Fruit fly (Drosophila melanogaster) whole organism, prepupa: ENCODE data around the gene Ankle2.
A peak's percentile ranks its signal among the peaks of the same experiment; 100 is the strongest.

ENCODE experiments used
- CG10631 ChIP-seq: fragments of 200-800 bp; sonication (Bioruptor generic); optimal IDR thresholded peaks from 2 replicates; lab custom pipeline; 2016; ENCODE audit warnings: missing biosample characterization, missing genetic modification characterization
- CG10669 ChIP-seq: fragments of 200-800 bp; sonication (Bioruptor generic); optimal IDR thresholded peaks from 3 replicates; lab custom pipeline; 2018; ENCODE audit warnings: missing biosample characterization, mild to moderate bottlenecking, missing genetic modification characterization, moderate library complexity
- CG11294 ChIP-seq: fragments of 200-800 bp; sonication (Bioruptor generic); IDR thresholded peaks from 2 replicates; pipeline ENCODE4 v1.3.6; 2022; ENCODE audit warnings: missing biosample characterization, missing genetic modification characterization
- CG11762 ChIP-seq: fragments of 200-800 bp; sonication (Bioruptor generic); optimal IDR thresholded peaks from 3 replicates; lab custom pipeline; 2016; ENCODE audit warnings: missing biosample characterization, missing genetic modification characterization; ENCODE audit not compliant: insufficient read depth
- CG11902 ChIP-seq: fragments of 200-800 bp; sonication (Bioruptor generic); optimal IDR thresholded peaks from 3 replicates; lab custom pipeline; 2016; ENCODE audit warnings: missing biosample characterization, missing genetic modification characterization
- CG16779 ChIP-seq: fragments of 200-800 bp; sonication (Bioruptor generic); optimal IDR thresholded peaks from 3 replicates; lab custom pipeline; 2017; ENCODE audit warnings: missing biosample characterization, mild to moderate bottlenecking, missing genetic modification characterization
- CG32006 ChIP-seq: fragments of 200-800 bp; sonication (Bioruptor generic); optimal IDR thresholded peaks from 3 replicates; lab custom pipeline; 2017; ENCODE audit warnings: missing biosample characterization, mild to moderate bottlenecking, missing genetic modification characterization
- CG3919 ChIP-seq: fragments of 200-800 bp; sonication (Bioruptor generic); optimal IDR thresholded peaks from 3 replicates; lab custom pipeline; 2016; ENCODE audit warnings: missing biosample characterization, missing genetic modification characterization
- CG6163 ChIP-seq: fragments of 200-800 bp; sonication (Bioruptor generic); IDR thresholded peaks from 3 replicates; pipeline ENCODE4 v1.3.6; 2022; ENCODE audit warnings: missing biosample characterization, missing genetic modification characterization
- CG6276 ChIP-seq: fragments of 200-800 bp; sonication (Bioruptor generic); optimal IDR thresholded peaks from 2 replicates; lab custom pipeline; 2017; ENCODE audit warnings: missing biosample characterization, mild to moderate bottlenecking, missing genetic modification characterization
- CG6792 ChIP-seq: fragments of 200-800 bp; sonication (Bioruptor generic); optimal IDR thresholded peaks from 3 replicates; lab custom pipeline; 2016; ENCODE audit warnings: missing biosample characterization, missing genetic modification characterization
- CG6808 ChIP-seq: fragments of 200-800 bp; sonication (Bioruptor generic); optimal IDR thresholded peaks from 3 replicates; lab custom pipeline; 2017; ENCODE audit warnings: missing biosample characterization, missing genetic modification characterization, mild to moderate bottlenecking, moderate library complexity, missing genetic modification reagents
- CG6854 ChIP-seq: fragments of 200-800 bp; sonication (Bioruptor generic); optimal IDR thresholded peaks from 2 replicates; lab custom pipeline; 2017; ENCODE audit warnings: missing biosample characterization, mild to moderate bottlenecking, missing genetic modification characterization
- CG7368 ChIP-seq: fragments of 200-800 bp; sonication (Bioruptor generic); optimal IDR thresholded peaks from 3 replicates; lab custom pipeline; 2016; ENCODE audit warnings: missing biosample characterization, missing genetic modification characterization
- CG8119 ChIP-seq: fragments of 200-800 bp; sonication (Bioruptor generic); IDR thresholded peaks from 3 replicates; pipeline ENCODE4 v1.3.6; 2022; ENCODE audit warnings: missing biosample characterization, missing genetic modification characterization
- CG8319 ChIP-seq: fragments of 200-800 bp; sonication (Bioruptor generic); optimal IDR thresholded peaks from 3 replicates; lab custom pipeline; 2016; ENCODE audit warnings: missing biosample characterization, missing genetic modification characterization
- CG9139 ChIP-seq: fragments of 200-800 bp; sonication (Bioruptor generic); optimal IDR thresholded peaks from 3 replicates; lab custom pipeline; 2017; ENCODE audit warnings: missing biosample characterization, mild to moderate bottlenecking, missing genetic modification characterization
- Eip78C ChIP-seq: fragments of 200-800 bp; sonication (Bioruptor generic); peaks from one replicate; lab custom pipeline; 2016; ENCODE audit warnings: missing biosample characterization, missing genetic modification characterization
- Eip93F ChIP-seq: fragments of 200-800 bp; sonication (Bioruptor generic); optimal IDR thresholded peaks from 2 replicates; lab custom pipeline; 2016; ENCODE audit warnings: missing biosample characterization, mild to moderate bottlenecking, missing genetic modification characterization
- Ets21C ChIP-seq: fragments of 200-800 bp; sonication (Bioruptor generic); optimal IDR thresholded peaks from 3 replicates; lab custom pipeline; 2016; ENCODE audit warnings: missing biosample characterization, missing genetic modification characterization
- Ets96B ChIP-seq: fragments of 200-800 bp; optimal IDR thresholded peaks from 2 replicates; lab custom pipeline; 2019; ENCODE audit warnings: missing biosample characterization, mild to moderate bottlenecking, missing genetic modification characterization, moderate library complexity
- Gug ChIP-seq: fragments of 200-800 bp; sonication (Bioruptor generic); IDR thresholded peaks from 2 replicates; pipeline ENCODE4 v1.3.6; 2022; ENCODE audit warnings: missing biosample characterization, missing genetic modification characterization
- Hr38 ChIP-seq: sonication (Bioruptor generic); optimal IDR thresholded peaks from 2 replicates; lab custom pipeline; 2016; ENCODE audit warnings: missing biosample characterization, missing genetic modification characterization
- Hr39 ChIP-seq: fragments of 200-800 bp; sonication (Bioruptor generic); optimal IDR thresholded peaks from 2 replicates; lab custom pipeline; 2016; ENCODE audit warnings: missing biosample characterization, missing genetic modification characterization
- Hr4 ChIP-seq: fragments of 200-800 bp; sonication (Bioruptor generic); optimal IDR thresholded peaks from 3 replicates; lab custom pipeline; 2016; ENCODE audit warnings: missing biosample characterization, missing genetic modification characterization
- Lpt ChIP-seq: fragments of 200-800 bp; sonication (Bioruptor generic); optimal IDR thresholded peaks from 3 replicates; lab custom pipeline; 2016; ENCODE audit warnings: missing biosample characterization, missing genetic modification characterization
- OdsH ChIP-seq: fragments of 200-800 bp; sonication (Bioruptor generic); optimal IDR thresholded peaks from 3 replicates; lab custom pipeline; 2016; ENCODE audit warnings: missing biosample characterization, missing genetic modification characterization
- Smox ChIP-seq: fragments of 200-800 bp; sonication (Bioruptor generic); optimal IDR thresholded peaks from 3 replicates; lab custom pipeline; 2016; ENCODE audit warnings: missing biosample characterization, missing genetic modification characterization
- Sox102F ChIP-seq: fragments of 200-800 bp; sonication (Bioruptor generic); optimal IDR thresholded peaks from 2 replicates; lab custom pipeline; 2016; ENCODE audit warnings: missing biosample characterization, mild to moderate bottlenecking, missing genetic modification characterization
- Sox14 ChIP-seq: fragments of 200-800 bp; sonication (Bioruptor generic); optimal IDR thresholded peaks from 3 replicates; lab custom pipeline; 2016; ENCODE audit warnings: missing biosample characterization, missing genetic modification characterization
- achi ChIP-seq: fragments of 200-800 bp; sonication (Bioruptor generic); optimal IDR thresholded peaks from 3 replicates; lab custom pipeline; 2016; ENCODE audit warnings: missing biosample characterization, missing genetic modification characterization
- dac ChIP-seq: fragments of 200-800 bp; sonication (Bioruptor generic); optimal IDR thresholded peaks from 2 replicates; lab custom pipeline; 2017; ENCODE audit warnings: missing biosample characterization, mild to moderate bottlenecking, missing genetic modification characterization
- dsx ChIP-seq: fragments of 200-800 bp; optimal IDR thresholded peaks from 3 replicates; lab custom pipeline; 2019; ENCODE audit warnings: missing biosample characterization, mild to moderate bottlenecking, missing genetic modification characterization, moderate library complexity; ENCODE audit not compliant: poor library complexity, severe bottlenecking
- esn ChIP-seq: fragments of 200-800 bp; sonication (Bioruptor generic); optimal IDR thresholded peaks from 2 replicates; lab custom pipeline; 2016; ENCODE audit warnings: missing biosample characterization, mild to moderate bottlenecking, missing genetic modification characterization, moderate library complexity
- fd59A ChIP-seq: fragments of 200-800 bp; sonication (Bioruptor generic); optimal IDR thresholded peaks from 2 replicates; lab custom pipeline; 2017; ENCODE audit warnings: missing biosample characterization, mild to moderate bottlenecking, missing genetic modification characterization, missing genetic modification reagents
- fkh ChIP-seq: fragments of 200-800 bp; sonication (Bioruptor generic); optimal IDR thresholded peaks from 3 replicates; lab custom pipeline; 2017; ENCODE audit warnings: missing biosample characterization, mild to moderate bottlenecking, missing genetic modification characterization, moderate library complexity
- lz ChIP-seq: fragments of 200-800 bp; sonication (Bioruptor generic); optimal IDR thresholded peaks from 3 replicates; lab custom pipeline; 2016; ENCODE audit warnings: missing biosample characterization, missing genetic modification characterization
- net ChIP-seq: fragments of 200-800 bp; sonication (Bioruptor generic); optimal IDR thresholded peaks from 3 replicates; lab custom pipeline; 2016; ENCODE audit warnings: missing biosample characterization, missing genetic modification characterization
- pdm3 ChIP-seq: fragments of 200-800 bp; sonication (Bioruptor generic); optimal IDR thresholded peaks from 3 replicates; lab custom pipeline; 2016; ENCODE audit warnings: missing biosample characterization, missing genetic modification characterization
- salr ChIP-seq, 2 experiments: fragments of 200-800 bp; sonication (Bioruptor generic); optimal IDR thresholded peaks; 3 replicates each; lab custom pipeline; 2016 to 2018; ENCODE audit warnings: missing biosample characterization in 2 of 2, missing genetic modification characterization in 2 of 2, mild to moderate bottlenecking in 1 of 2
- ss ChIP-seq, 2 experiments: fragments of 200-800 bp; sonication (Bioruptor generic); optimal IDR thresholded peaks; 2 replicates in 1 of 2; 3 replicates in 1 of 2; lab custom pipeline; 2017 to 2018; ENCODE audit warnings: mild to moderate bottlenecking in 2 of 2, missing biosample characterization in 2 of 2, missing genetic modification characterization in 2 of 2, moderate library complexity in 1 of 2
- svp ChIP-seq: fragments of 200-800 bp; sonication (Bioruptor generic); peaks from one replicate; lab custom pipeline; 2016; ENCODE audit warnings: missing biosample characterization, missing genetic modification characterization
- vri ChIP-seq: fragments of 200-800 bp; sonication (Bioruptor generic); optimal IDR thresholded peaks from 3 replicates; lab custom pipeline; 2016; ENCODE audit warnings: missing biosample characterization, mild to moderate bottlenecking, missing genetic modification characterization

The Ankle2 gene

dm6 chrX:17570912-17571609 lies 8.0 kb downstream of the Ankle2 start (continued):
- TF ChIP-seq CG9139, result no peak
- TF ChIP-seq CG8119 (GFP tag; lab: Robert Waterston, UW), result peak; percentile 25; the same call in 1 of the 3 replicates
- peak; percentile 80 for TF ChIP-seq Hr39 (GFP tag; lab: Kevin White, UChicago)
- TF ChIP-seq CG7368 (GFP tag; lab: Kevin White, UChicago), result peak; percentile 27
- no peak for TF ChIP-seq fkh (GFP tag; lab: Kevin White, UChicago)
- TF ChIP-seq Eip78C (GFP tag; lab: Kevin White, UChicago), result peak; percentile 93
- TF ChIP-seq OdsH (GFP tag; lab: Kevin White, UChicago), result peak; percentile 72
- TF ChIP-seq esn (GFP tag; lab: Kevin White, UChicago), result peak; percentile 83
- no peak for TF ChIP-seq dac

dm6 chrX:17569128-17569527 lies 9.9 kb downstream of the Ankle2 start, which contains the start of gene ppk23:
Gene ppk23 (minus strand): TSS chrX:17569228.
- TF ChIP-seq salr (GFP tag; optimal IDR thresholded peaks at IDR 0.05; lab: Kevin White, UChicago) (no peak), Eip78C (GFP tag; lab: Kevin White, UChicago) (no peak), CG11902 (GFP tag; lab: Kevin White, UChicago) (no peak), svp (no peak), CG11294 (GFP tag; lab: Robert Waterston, UW) (no peak), CG6808 (GFP tag; lab: Kevin White, UChicago) (no peak), Ets21C (GFP tag; lab: Kevin White, UChicago) (no peak), CG6163 (no peak), dsx (GFP tag; lab: Kevin White, UChicago) (no peak)

DNA sequence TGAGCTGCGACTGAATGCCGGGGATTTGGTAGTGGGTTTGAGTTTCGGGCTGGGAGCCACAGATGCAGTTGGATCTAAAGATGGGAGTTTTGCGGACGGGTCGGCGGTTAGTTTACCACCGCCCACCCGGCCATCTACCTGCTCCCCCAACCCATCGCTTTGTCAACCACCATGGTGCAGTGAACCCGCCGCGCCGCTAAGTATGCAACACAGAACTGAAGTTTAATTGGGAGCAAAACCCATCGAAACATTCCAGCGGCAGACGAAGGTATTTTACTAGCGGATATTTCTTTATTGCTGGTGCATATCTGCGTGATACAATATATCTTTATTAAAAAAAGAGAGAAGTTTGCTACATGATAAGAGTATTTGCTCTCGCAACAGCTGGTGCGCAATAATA lies 12.9 kb downstream of the Ankle2 start:
- TF ChIP-seq Eip93F (GFP tag; lab: Kevin White, UChicago) (no peak), net (GFP tag; lab: Kevin White, UChicago) (no peak), Lpt (GFP tag; lab: Kevin White, UChicago) (no peak), esn (GFP tag; lab: Kevin White, UChicago) (no peak), CG6163 (no peak), Smox (GFP tag; lab: Kevin White, UChicago) (no peak), CG6792 (no peak), fd59A (GFP tag; lab: Kevin White, UChicago) (no peak), CG32006 (GFP tag; lab: Kevin White, UChicago) (no peak)

- TF ChIP-seq pdm3 (GFP tag; lab: Kevin White, UChicago) (peak; percentile 46), CG6276 (GFP tag; lab: Kevin White, UChicago) (peak; percentile 59), CG8319 (peak; percentile 25), CG16779 (tag; lab: Kevin White, UChicago) (peak; percentile 51), CG3919 (peak; percentile 67), Sox14 (GFP tag; lab: Kevin White, UChicago) (peak; percentile 49), svp (peak; percentile 79), lz (GFP tag; lab: Kevin White, UChicago) (peak; percentile 50), CG10669 (GFP tag; lab: Kevin White, UChicago) (peak; percentile 72), Hr4 (GFP tag; lab: Kevin White, UChicago) (peak; percentile 37), Smox (GFP tag; lab: Kevin White, UChicago) (peak; percentile 50), achi (GFP tag; lab: Kevin White, UChicago) (peak; percentile 79), Sox102F (GFP tag; lab: Kevin White, UChicago) (peak; percentile 47), CG6854 (GFP tag; lab: Kevin White, UChicago) (peak; percentile 29), CG9139 (peak; percentile 47), CG10631 (peak; percentile 82), ss (GFP tag; optimal IDR thresholded peaks at IDR 0.05; lab: Kevin White, UChicago) (peak; percentile 73 to 75), CG6808 (GFP tag; lab: Kevin White, UChicago) (peak; percentile 67), CG8119 (GFP tag; lab: Robert Waterston, UW) (peak; percentile 82), Hr38 (GFP tag; lab: Kevin White, UChicago) (no peak), Gug (peak; percentile 45), fd59A (GFP tag; lab: Kevin White, UChicago) (peak; percentile 50), Ets96B (tag; lab: Kevin White, UChicago) (peak; percentile 82), CG32006 (GFP tag; lab: Kevin White, UChicago) (peak; percentile 70), CG11762 (GFP tag; lab: Kevin White, UChicago) (peak; percentile 50), vri (peak; percentile 34), dac (no peak), Hr39 (GFP tag; lab: Kevin White, UChicago) (peak; percentile 23), CG11902 (GFP tag; lab: Kevin White, UChicago) (peak; percentile 27)
Measured at dm6 chrX:17562585-17562984, 16.4 kb downstream of the Ankle2 start.
